Fruit fly (Drosophila melanogaster): ENCODE measurements around the gene ZnT86D.

- no peak for TF ChIP-seq Sin3A (optimal IDR thresholded peaks at IDR 0.05)
- no peak for TF ChIP-seq psq (optimal IDR thresholded peaks at IDR 0.05)
These were observed 17.5 kb downstream of the ZnT86D start for dm6 chr3R:11196648-11197388.

Measured in Kc167 (cell line).